Fruit fly (Drosophila melanogaster): ENCODE data around the gene CG12995.

Gene CG12995

DNA sequence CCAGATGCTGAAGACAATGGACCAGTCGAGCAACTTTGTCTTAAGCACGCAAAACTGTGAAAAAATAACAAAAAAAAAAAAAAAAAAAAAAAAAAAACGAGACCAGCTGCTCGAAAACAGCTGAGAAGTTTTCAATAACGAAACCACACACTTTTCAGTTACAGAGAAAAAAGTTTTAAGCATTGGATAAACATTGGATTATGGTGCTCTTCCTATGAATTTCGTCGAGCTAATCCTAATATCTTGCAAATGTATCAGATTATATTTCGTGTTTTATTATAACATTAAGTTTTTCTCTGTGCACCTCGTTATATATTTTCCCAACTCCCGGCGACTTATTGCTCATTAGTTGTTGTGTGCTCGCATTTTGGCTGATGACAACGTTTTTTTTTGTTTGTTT lies 33.3 kb downstream of the CG12995 start:
- TF ChIP-seq Dif (GFP tag; optimal IDR thresholded peaks at IDR 0.05; ENCODE audit: partially characterized antibody), result no peak
- peak; percentile 37 for TF ChIP-seq sv (GFP tag; optimal IDR thresholded peaks at IDR 0.05)
- TF ChIP-seq Hr78 (GFP tag; optimal IDR thresholded peaks at IDR 0.05), result no peak
- peak; percentile 23 for TF ChIP-seq woc (GFP tag; optimal IDR thresholded peaks at IDR 0.05)
- peak; percentile 55 for TF ChIP-seq h (GFP tag; optimal IDR thresholded peaks at IDR 0.05)
- peak; percentile 9 for TF ChIP-seq OdsH (GFP tag; optimal IDR thresholded peaks at IDR 0.05)
- TF ChIP-seq HLH106 (tag; optimal IDR thresholded peaks at IDR 0.05), result peak; percentile 16
- peak; percentile 34 for TF ChIP-seq ey (GFP tag; optimal IDR thresholded peaks at IDR 0.05)
- peak in 1 of 2 experiments; percentile 33 for TF ChIP-seq foxo (GFP tag; optimal IDR thresholded peaks at IDR 0.05)
- TF ChIP-seq fru (GFP tag; optimal IDR thresholded peaks at IDR 0.05), result peak; percentile 24

DNA sequence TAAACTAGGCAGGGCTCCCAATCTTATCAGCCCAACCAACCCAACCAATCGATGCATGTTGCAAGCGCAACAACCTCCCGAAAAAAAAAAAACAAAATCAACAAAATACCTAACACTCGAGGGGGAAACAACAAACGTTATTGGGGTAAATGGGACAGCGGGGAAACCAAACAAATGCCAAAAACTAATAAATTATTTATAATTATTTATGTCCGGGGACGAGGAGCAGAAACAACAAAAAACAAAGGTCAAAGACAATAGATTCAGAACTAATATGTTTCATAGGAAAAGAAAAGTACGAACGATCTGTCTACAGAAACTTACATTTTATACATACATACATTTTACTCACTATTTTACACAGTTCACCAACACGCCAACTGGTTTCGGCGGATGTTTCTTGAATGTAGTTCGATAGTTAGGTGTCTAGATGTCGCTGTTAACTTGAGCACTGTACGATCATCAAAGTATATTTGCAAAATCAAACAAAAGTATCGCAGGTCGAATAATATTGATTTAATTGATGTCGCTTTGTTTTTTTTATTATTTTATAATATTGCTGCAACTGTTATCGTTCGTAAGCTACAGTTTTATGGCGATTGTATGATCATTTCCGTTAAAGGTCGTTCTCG lies 34.1 kb downstream of the CG12995 start:
- TF ChIP-seq sage (GFP tag; optimal IDR thresholded peaks at IDR 0.05) (no peak), Hr83 (GFP tag; optimal IDR thresholded peaks at IDR 0.05; ENCODE audit: poor library complexity, severe bottlenecking) (peak; percentile 2), Myc (optimal IDR thresholded peaks at IDR 0.05) (peak; percentile 75), OdsH (GFP tag; optimal IDR thresholded peaks at IDR 0.05) (no peak), dsf (GFP tag; optimal IDR thresholded peaks at IDR 0.05; ENCODE audit: borderline replicate concordance) (no peak), sv (GFP tag; optimal IDR thresholded peaks at IDR 0.05) (no peak), CG32264 (GFP tag; optimal IDR thresholded peaks at IDR 0.05) (no peak), HLH106 (tag; optimal IDR thresholded peaks at IDR 0.05) (peak; percentile 22), woc (GFP tag; optimal IDR thresholded peaks at IDR 0.05) (no peak), dl (GFP tag; optimal IDR thresholded peaks at IDR 0.05; ENCODE audit: insufficient read depth in 1 of 2, partially characterized antibody in 2 of 2) (no peak), Mio (GFP tag; optimal IDR thresholded peaks at IDR 0.05) (no peak), Dif (GFP tag; optimal IDR thresholded peaks at IDR 0.05; ENCODE audit: partially characterized antibody) (no peak), foxo (GFP tag; optimal IDR thresholded peaks at IDR 0.05) (peak in 1 of 2 experiments; percentile 42), ey (GFP tag; optimal IDR thresholded peaks at IDR 0.05) (no peak), dmrt93B (GFP tag; optimal IDR thresholded peaks at IDR 0.05) (peak; percentile 1), Vsx2 (GFP tag; optimal IDR thresholded peaks at IDR 0.05; ENCODE audit: partially characterized antibody) (no peak), N (GFP tag; optimal IDR thresholded peaks at IDR 0.05) (no peak), pan (optimal IDR thresholded peaks at IDR 0.05) (no peak), GATAd (GFP tag; optimal IDR thresholded peaks at IDR 0.05) (no peak), CG9705 (GFP tag; optimal IDR thresholded peaks at IDR 0.05) (no peak), usp (GFP tag; optimal IDR thresholded peaks at IDR 0.05) (no peak), Hr78 (GFP tag; optimal IDR thresholded peaks at IDR 0.05) (no peak), jim (GFP tag; optimal IDR thresholded peaks at IDR 0.05) (no peak), fru (GFP tag; optimal IDR thresholded peaks at IDR 0.05) (peak; percentile 20), brk (GFP tag; optimal IDR thresholded peaks at IDR 0.05) (peak; percentile 35), br (GFP tag; optimal IDR thresholded peaks at IDR 0.05) (no peak), tai (GFP tag; optimal IDR thresholded peaks at IDR 0.05) (peak; percentile 60), CrebA (GFP tag; optimal IDR thresholded peaks at IDR 0.05; ENCODE audit: borderline replicate concordance) (no peak), Rel (GFP tag; optimal IDR thresholded peaks at IDR 0.05) (no peak), Rel (tag; optimal IDR thresholded peaks at IDR 0.05) (no peak), Hnf4 (GFP tag; optimal IDR thresholded peaks at IDR 0.05) (peak; percentile 7), h (GFP tag; optimal IDR thresholded peaks at IDR 0.05) (peak; percentile 34), Sp1 (GFP tag; optimal IDR thresholded peaks at IDR 0.05) (no peak), Dfd (GFP tag; optimal IDR thresholded peaks at IDR 0.05) (no peak), Jra (GFP tag; optimal IDR thresholded peaks at IDR 0.05) (no peak), rgr (GFP tag; optimal IDR thresholded peaks at IDR 0.05) (peak; percentile 50), Abd-B (GFP tag; optimal IDR thresholded peaks at IDR 0.05) (no peak), lola (GFP tag; optimal IDR thresholded peaks at IDR 0.05) (no peak), psq (GFP tag; optimal IDR thresholded peaks at IDR 0.05) (no peak)
